Fruit fly (Drosophila melanogaster): ENCODE measurements around the gene Trf4-1.

Gene Trf4-1

DNA sequence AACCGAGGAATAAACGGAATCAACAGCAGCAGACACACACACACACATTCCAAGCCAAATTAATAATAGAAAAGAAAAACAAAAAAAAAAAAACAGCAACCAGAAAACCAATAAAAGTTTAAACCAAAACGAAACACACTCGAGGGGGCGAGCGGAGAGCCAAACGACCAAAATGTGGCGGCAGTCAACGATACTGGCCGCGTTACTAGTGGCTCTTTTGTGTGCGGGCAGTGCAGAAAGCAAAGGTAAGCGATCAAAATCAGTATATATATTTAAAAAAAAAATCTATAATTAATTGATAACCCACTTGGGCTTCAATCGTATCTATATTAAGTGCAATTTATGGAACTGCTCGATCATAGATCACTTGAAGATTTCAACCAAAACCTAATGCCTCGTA is 28.3 kb upstream of the Trf4-1 start:
- TF ChIP-seq Eip93F (GFP tag; optimal IDR thresholded peaks at IDR 0.05) = no peak
- 0 out of 3 replicates have a peak, but pooled peaks have one; percentile 25 for TF ChIP-seq eg (GFP tag; IDR thresholded peaks at IDR 0.05)
- no peak for TF ChIP-seq achi (GFP tag; optimal IDR thresholded peaks at IDR 0.05)
- TF ChIP-seq CG16779 (tag; optimal IDR thresholded peaks at IDR 0.05) = no peak

DNA sequence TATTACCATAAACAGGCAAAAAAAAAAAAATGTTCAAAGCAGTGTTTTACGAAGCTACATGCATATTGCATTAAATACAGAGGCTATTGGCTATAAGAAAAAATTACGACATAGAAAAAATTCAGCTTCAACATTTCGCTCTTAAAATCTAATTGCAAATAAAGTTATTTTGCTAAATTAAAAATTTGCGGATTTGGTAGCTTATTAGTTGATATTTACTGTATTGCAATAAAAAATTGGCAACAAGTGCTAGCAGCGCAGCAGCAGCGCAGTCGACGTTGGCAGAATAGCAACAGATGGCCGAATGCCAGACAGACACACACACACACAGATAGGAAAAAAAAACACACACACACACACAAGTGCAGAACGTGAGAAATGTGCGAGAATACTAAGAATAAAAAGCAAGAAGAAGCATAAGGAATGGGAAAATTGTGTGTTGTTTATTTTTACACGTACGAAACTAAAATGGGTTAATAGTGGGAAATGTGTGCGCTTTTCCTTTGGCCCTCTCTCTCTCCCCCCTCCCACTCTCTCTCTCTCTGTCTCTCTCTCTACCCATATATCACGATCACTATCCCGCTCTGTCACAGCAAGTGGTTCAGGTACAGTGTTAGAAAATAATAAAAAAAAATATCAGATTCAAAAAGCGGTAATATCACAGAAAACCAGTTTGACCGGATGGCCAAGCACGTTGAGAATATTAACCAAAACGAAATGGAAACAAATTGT is 26.4 kb upstream of the Trf4-1 start:
- TF ChIP-seq CG3919 (GFP tag; optimal IDR thresholded peaks at IDR 0.05) = peak; percentile 43
- peak; percentile 14 for TF ChIP-seq cyc (GFP tag; optimal IDR thresholded peaks at IDR 0.05)
- no peak for TF ChIP-seq CG6808 (GFP tag; optimal IDR thresholded peaks at IDR 0.05)
- TF ChIP-seq OdsH (GFP tag; optimal IDR thresholded peaks at IDR 0.05) = peak; percentile 63
- TF ChIP-seq fkh (GFP tag; optimal IDR thresholded peaks at IDR 0.05) = no peak
- peak; percentile 75 for TF ChIP-seq CG6276 (GFP tag; optimal IDR thresholded peaks at IDR 0.05)
- no peak for TF ChIP-seq Blimp-1 (GFP tag; optimal IDR thresholded peaks at IDR 0.05)
- no peak for TF ChIP-seq CG16779 (tag; optimal IDR thresholded peaks at IDR 0.05)
- TF ChIP-seq eg (GFP tag; IDR thresholded peaks at IDR 0.05) = peak; percentile 96
- TF ChIP-seq Met (GFP tag; optimal IDR thresholded peaks at IDR 0.05) = no peak
- TF ChIP-seq vri (GFP tag; optimal IDR thresholded peaks at IDR 0.05) = no peak
- TF ChIP-seq CG11762 (GFP tag; optimal IDR thresholded peaks at IDR 0.05; ENCODE audit: insufficient read depth) = no peak
- TF ChIP-seq CG11902 (GFP tag; optimal IDR thresholded peaks at IDR 0.05) = no peak
- TF ChIP-seq CG10631 (GFP tag; optimal IDR thresholded peaks at IDR 0.05) = peak; percentile 32
- peak; percentile 8 for TF ChIP-seq esn (GFP tag; optimal IDR thresholded peaks at IDR 0.05)
- peak; percentile 31 for TF ChIP-seq CG31627 (GFP tag; optimal IDR thresholded peaks at IDR 0.05)
- peak; percentile 0 for TF ChIP-seq CG10669 (GFP tag; optimal IDR thresholded peaks at IDR 0.05)
- TF ChIP-seq CG8319 (GFP tag; optimal IDR thresholded peaks at IDR 0.05) = no peak
- TF ChIP-seq CG3032 (tag; optimal IDR thresholded peaks at IDR 0.05) = peak; percentile 0
- TF ChIP-seq net (GFP tag; optimal IDR thresholded peaks at IDR 0.05) = peak; percentile 56
- peak; percentile 76 for TF ChIP-seq Hr4 (GFP tag; optimal IDR thresholded peaks at IDR 0.05)
- TF ChIP-seq lz (GFP tag; optimal IDR thresholded peaks at IDR 0.05) = no peak
- TF ChIP-seq svp (GFP tag) = peak; percentile 30
- no peak for TF ChIP-seq Ets96B (tag; optimal IDR thresholded peaks at IDR 0.05)
- peak; percentile 81 for TF ChIP-seq CG8119 (GFP tag; IDR thresholded peaks at IDR 0.05)
- no peak for TF ChIP-seq Eip93F (GFP tag; optimal IDR thresholded peaks at IDR 0.05)
- TF ChIP-seq Sox15 (GFP tag; optimal IDR thresholded peaks at IDR 0.05) = no peak
- TF ChIP-seq Hr38 (GFP tag; optimal IDR thresholded peaks at IDR 0.05) = no peak
- peak; percentile 74 for TF ChIP-seq Eip78C (GFP tag)
- TF ChIP-seq ss (GFP tag; optimal IDR thresholded peaks at IDR 0.05) = no peak
- no peak for TF ChIP-seq CG6854 (GFP tag; optimal IDR thresholded peaks at IDR 0.05)
- no peak for TF ChIP-seq Smox (GFP tag; optimal IDR thresholded peaks at IDR 0.05)
- peak; percentile 88 for TF ChIP-seq CG6163 (GFP tag; IDR thresholded peaks at IDR 0.05)
- TF ChIP-seq fd59A (GFP tag; optimal IDR thresholded peaks at IDR 0.05) = no peak
- TF ChIP-seq CG6792 (GFP tag; optimal IDR thresholded peaks at IDR 0.05) = no peak
- peak; percentile 48 for TF ChIP-seq CG4318 (GFP tag; optimal IDR thresholded peaks at IDR 0.05)
- peak; percentile 47 for TF ChIP-seq achi (GFP tag; optimal IDR thresholded peaks at IDR 0.05)
- TF ChIP-seq CG11294 (GFP tag; IDR thresholded peaks at IDR 0.05) = peak; percentile 88
- TF ChIP-seq Hr39 (GFP tag; optimal IDR thresholded peaks at IDR 0.05) = peak; percentile 15
- TF ChIP-seq acj6 (GFP tag; optimal IDR thresholded peaks at IDR 0.05) = peak; percentile 43
- no peak for TF ChIP-seq dsx (GFP tag; optimal IDR thresholded peaks at IDR 0.05; ENCODE audit: poor library complexity, severe bottlenecking)
- no peak for TF ChIP-seq spab (GFP tag; optimal IDR thresholded peaks at IDR 0.05)
- peak; percentile 59 for TF ChIP-seq pdm3 (GFP tag; optimal IDR thresholded peaks at IDR 0.05)
- TF ChIP-seq Sox14 (GFP tag; optimal IDR thresholded peaks at IDR 0.05) = peak; percentile 41
- no peak for TF ChIP-seq CG8632 (GFP tag; optimal IDR thresholded peaks at IDR 0.05)
- no peak for TF ChIP-seq dac (GFP tag; optimal IDR thresholded peaks at IDR 0.05)
- TF ChIP-seq CG15336 (GFP tag; IDR thresholded peaks at IDR 0.05) = peak; percentile 90
- TF ChIP-seq Ets21C (GFP tag; optimal IDR thresholded peaks at IDR 0.05) = no peak
